Fruit fly (Drosophila melanogaster): ENCODE measurements around the gene CG13050.

CG13050 gene

DNA sequence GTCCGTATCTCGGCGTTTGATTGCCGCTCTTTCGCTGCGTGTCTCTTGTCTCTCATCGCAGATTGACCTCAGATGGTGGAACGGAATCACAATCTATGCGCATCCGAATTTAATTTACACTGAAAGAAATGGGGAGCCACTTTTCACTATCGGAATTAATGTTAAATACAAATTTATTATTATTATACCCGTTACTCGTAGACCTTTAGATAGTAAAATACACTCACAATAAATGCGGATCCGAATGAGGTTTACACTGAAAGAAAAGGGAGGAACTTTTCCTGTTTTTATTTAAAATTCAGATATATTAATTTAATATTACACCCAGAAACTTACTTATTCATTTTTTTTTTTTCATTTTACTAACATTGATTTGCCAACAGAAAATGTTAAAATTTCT, 10.0 kb upstream of the CG13050 start (continued):
- no peak for TF ChIP-seq Poxn (GFP tag; IDR thresholded peaks at IDR 0.05)
- TF ChIP-seq CG3726 (GFP tag; IDR thresholded peaks at IDR 0.05): no peak
- no peak for TF ChIP-seq chn (GFP tag; optimal IDR thresholded peaks at IDR 0.05)
- no peak for TF ChIP-seq Kr (GFP tag; optimal IDR thresholded peaks at IDR 0.05)
- peak; percentile 31 for TF ChIP-seq az2 (GFP tag; optimal IDR thresholded peaks at IDR 0.05)
- TF ChIP-seq sob (GFP tag; IDR thresholded peaks at IDR 0.05): no peak
- peak; percentile 31 for TF ChIP-seq Sox102F (GFP tag; optimal IDR thresholded peaks at IDR 0.05)
- 0 out of 3 replicates have a peak, but pooled peaks have one; percentile 21 for TF ChIP-seq CG7357 (GFP tag; IDR thresholded peaks at IDR 0.05)
- TF ChIP-seq ash1 (GFP tag; optimal IDR thresholded peaks at IDR 0.05): no peak
- TF ChIP-seq slp2 (GFP tag; optimal IDR thresholded peaks at IDR 0.05): no peak
- no peak for TF ChIP-seq Ets65A (GFP tag)
- TF ChIP-seq TFAM (GFP tag; optimal IDR thresholded peaks at IDR 0.05): no peak
- no peak for TF ChIP-seq CG31441 (GFP tag; IDR thresholded peaks at IDR 0.05)
- TF ChIP-seq bsh (GFP tag; optimal IDR thresholded peaks at IDR 0.05): no peak
- no peak for TF ChIP-seq NC2β (GFP tag; optimal IDR thresholded peaks at IDR 0.05)
- no peak for TF ChIP-seq B-H2 (GFP tag; optimal IDR thresholded peaks at IDR 0.05)
- 0 out of 2 replicates have a peak, but pooled peaks have one; percentile 9 for TF ChIP-seq CG10321 (GFP tag; IDR thresholded peaks at IDR 0.05)
- no peak for TF ChIP-seq CG17802 (tag; optimal IDR thresholded peaks at IDR 0.05)
- TF ChIP-seq chif (GFP tag; optimal IDR thresholded peaks at IDR 0.05): no peak
- no peak for TF ChIP-seq pum (GFP tag; optimal IDR thresholded peaks at IDR 0.05)
- TF ChIP-seq salm (tag; optimal IDR thresholded peaks at IDR 0.05): no peak
- no peak for TF ChIP-seq CG7928 (GFP tag; optimal IDR thresholded peaks at IDR 0.05)
- TF ChIP-seq kay (GFP tag; optimal IDR thresholded peaks at IDR 0.05): no peak
- TF ChIP-seq CG10366 (GFP tag; IDR thresholded peaks at IDR 0.05): no peak; the same call in 1 of the 2 replicates
- no peak for TF ChIP-seq pnt (GFP tag; optimal IDR thresholded peaks at IDR 0.05)
- TF ChIP-seq CG10543 (GFP tag; optimal IDR thresholded peaks at IDR 0.05): no peak
- TF ChIP-seq toy (GFP tag; IDR thresholded peaks at IDR 0.05): no peak
- no peak for TF ChIP-seq Antp (GFP tag; optimal IDR thresholded peaks at IDR 0.05)
- no peak for TF ChIP-seq tup (GFP tag; optimal IDR thresholded peaks at IDR 0.05)
- no peak for TF ChIP-seq Bdp1 (GFP tag; optimal IDR thresholded peaks at IDR 0.05)
- TF ChIP-seq hb (GFP tag; IDR thresholded peaks at IDR 0.05; ENCODE audit: partially characterized antibody): no peak
- TF ChIP-seq pan (optimal IDR thresholded peaks at IDR 0.05): no peak
- TF ChIP-seq pan (GFP tag; optimal IDR thresholded peaks at IDR 0.05 in 1 of 2, IDR thresholded peaks at IDR 0.05 in 1 of 2): peak in 1 of 2 experiments; percentile 37
- no peak for TF ChIP-seq wor (GFP tag; IDR thresholded peaks at IDR 0.05)
- no peak for TF ChIP-seq CG9817 (tag; optimal IDR thresholded peaks at IDR 0.05)
- TF ChIP-seq CG14441 (GFP tag; IDR thresholded peaks at IDR 0.05): peak; percentile 33; the same call in 1 of the 2 replicates
- peak; percentile 53; the same call in 1 of the 3 replicates for TF ChIP-seq H15 (GFP tag; IDR thresholded peaks at IDR 0.05)
- TF ChIP-seq CG18599 (GFP tag; optimal IDR thresholded peaks at IDR 0.05): no peak
- no peak for TF ChIP-seq br (optimal IDR thresholded peaks at IDR 0.05)
- no peak for TF ChIP-seq Dll (GFP tag; IDR thresholded peaks at IDR 0.05; ENCODE audit: partially characterized antibody)
- no peak for TF ChIP-seq bcd (GFP tag; optimal IDR thresholded peaks at IDR 0.05)
- no peak for TF ChIP-seq croc (GFP tag; conservative IDR thresholded peaks at IDR 0.05)
- no peak for TF ChIP-seq HmgZ (tag; optimal IDR thresholded peaks at IDR 0.05)
- TF ChIP-seq Nf-YB (GFP tag; optimal IDR thresholded peaks at IDR 0.05): no peak
- no peak for TF ChIP-seq CG4282 (GFP tag; optimal IDR thresholded peaks at IDR 0.05)
- no peak for TF ChIP-seq luna (GFP tag; optimal IDR thresholded peaks at IDR 0.05)
- TF ChIP-seq Xbp1 (GFP tag; optimal IDR thresholded peaks at IDR 0.05): peak; percentile 56
- TF ChIP-seq CoRest (tag; optimal IDR thresholded peaks at IDR 0.05): peak; percentile 20

Measured in whole organism, embryonic.